Worm (Caenorhabditis elegans): Measurements from ENCODE around the gene grl-10.

ce11 chrV:7726927-7727326, 47.4 kb upstream of the grl-10 start:
- no peak for TF ChIP-seq mls-2 (tag; optimal IDR thresholded peaks at IDR 0.05)
- no peak for TF ChIP-seq blmp-1 (tag; optimal IDR thresholded peaks at IDR 0.05)
- TF ChIP-seq flh-1 (GFP tag; optimal IDR thresholded peaks at IDR 0.05): no peak
- no peak for TF ChIP-seq elt-1 (tag; optimal IDR thresholded peaks at IDR 0.05; ENCODE audit: borderline replicate concordance, insufficient read depth)
- no peak for TF ChIP-seq ztf-11 (tag; optimal IDR thresholded peaks at IDR 0.05)
- no peak for TF ChIP-seq lin-13 (tag; optimal IDR thresholded peaks at IDR 0.05)
- no peak for TF ChIP-seq mep-1 (tag; optimal IDR thresholded peaks at IDR 0.05)
